Worm (Caenorhabditis elegans) whole organism, L2 larva: ENCODE measurements around the gene crh-2.

Experiments used
- F13H6.1 ChIP-seq: sonication (generic microtip); optimal IDR thresholded peaks from 2 replicates; lab custom pipeline; 2016; ENCODE audit warnings: missing genetic modification characterization, missing compliant biosample characterization
- Y55F3AM.14 ChIP-seq: fragments of 200-800 bp; sonication (Bioruptor generic); optimal IDR thresholded peaks from 2 replicates; lab custom pipeline; 2018; ENCODE audit warnings: mild to moderate bottlenecking, missing genetic modification characterization, missing compliant biosample characterization
- alr-1 ChIP-seq: fragments of 150-350 bp; optimal IDR thresholded peaks from 2 replicates; lab custom pipeline; 2014; ENCODE audit warnings: missing biosample characterization, missing genetic modification characterization
- aly-2 ChIP-seq: fragments of 150-350 bp; optimal IDR thresholded peaks from 2 replicates; lab custom pipeline; 2014; ENCODE audit warnings: missing biosample characterization, missing genetic modification characterization
- ama-1 ChIP-seq: fragments of 150-350 bp; optimal IDR thresholded peaks from 2 replicates; lab custom pipeline; 2018; ENCODE audit warnings: inconsistent platforms
- ceh-82 ChIP-seq: fragments of 150-350 bp; optimal IDR thresholded peaks from 2 replicates; lab custom pipeline; 2014; ENCODE audit warnings: missing biosample characterization, missing genetic modification characterization
- crh-2 ChIP-seq: sonication (generic microtip); optimal IDR thresholded peaks from 2 replicates; lab custom pipeline; 2017; ENCODE audit warnings: missing biosample characterization, missing genetic modification characterization
- dmd-4 ChIP-seq: sonication (generic microtip); optimal IDR thresholded peaks from 2 replicates; lab custom pipeline; 2017; ENCODE audit warnings: missing biosample characterization, missing genetic modification characterization
- egl-27 ChIP-seq: sonication (generic microtip); optimal IDR thresholded peaks from 3 replicates; lab custom pipeline; 2017; ENCODE audit warnings: missing biosample characterization, missing genetic modification reagents, missing genetic modification characterization
- elt-1 ChIP-seq: fragments of 150-350 bp; optimal IDR thresholded peaks from 2 replicates; lab custom pipeline; 2014; ENCODE audit warnings: missing biosample characterization, missing genetic modification characterization
- elt-3 ChIP-seq: sonication (generic microtip); optimal IDR thresholded peaks from 2 replicates; lab custom pipeline; 2017; ENCODE audit warnings: missing biosample characterization, missing genetic modification characterization
- fos-1 ChIP-seq: fragments of 150-350 bp; optimal IDR thresholded peaks from 2 replicates; lab custom pipeline; 2014; ENCODE audit warnings: missing biosample characterization, missing genetic modification characterization
- gmeb-1 ChIP-seq: fragments of 150-350 bp; optimal IDR thresholded peaks from 2 replicates; lab custom pipeline; 2014; ENCODE audit warnings: missing biosample characterization, missing genetic modification characterization
- lin-11 ChIP-seq: fragments of 150-350 bp; sonication (generic microtip); optimal IDR thresholded peaks from 2 replicates; lab custom pipeline; 2014; ENCODE audit warnings: missing biosample characterization, missing genetic modification characterization, inconsistent platforms, mixed read lengths
- lin-13 ChIP-seq: fragments of 150-350 bp; optimal IDR thresholded peaks from 2 replicates; lab custom pipeline; 2014; ENCODE audit warnings: missing biosample characterization, missing genetic modification reagents, missing genetic modification characterization
- lsy-2 ChIP-seq, 2 experiments: fragments of 150-350 bp in 1 of 2; sonication (generic microtip) in 1 of 2; optimal IDR thresholded peaks; 2 replicates each; lab custom pipeline; 2014 to 2017; ENCODE audit warnings: missing biosample characterization in 2 of 2, missing genetic modification characterization in 2 of 2
- mab-5 ChIP-seq: fragments of 150-350 bp; optimal IDR thresholded peaks from 2 replicates; lab custom pipeline; 2014; ENCODE audit warnings: missing biosample characterization, missing genetic modification characterization
- mdl-1 ChIP-seq, 2 experiments: fragments of 150-350 bp in 1 of 2; sonication (generic microtip) in 1 of 2; optimal IDR thresholded peaks; 2 replicates each; lab custom pipeline; 2017; ENCODE audit warnings: missing biosample characterization in 2 of 2, missing genetic modification characterization in 2 of 2
- nhr-10 ChIP-seq: sonication (generic microtip); optimal IDR thresholded peaks from 2 replicates; lab custom pipeline; 2017; ENCODE audit warnings: missing biosample characterization, missing genetic modification characterization
- nhr-11 ChIP-seq: fragments of 150-350 bp; optimal IDR thresholded peaks from 2 replicates; lab custom pipeline; 2014; ENCODE audit warnings: missing biosample characterization, missing genetic modification characterization
- nhr-12 ChIP-seq: fragments of 150-350 bp; optimal IDR thresholded peaks from 2 replicates; lab custom pipeline; 2014; ENCODE audit warnings: missing biosample characterization, missing genetic modification characterization
- nhr-21 ChIP-seq: fragments of 150-350 bp; optimal IDR thresholded peaks from 2 replicates; lab custom pipeline; 2014; ENCODE audit warnings: missing biosample characterization, missing genetic modification characterization
- nhr-23 ChIP-seq: fragments of 150-350 bp; optimal IDR thresholded peaks from 2 replicates; lab custom pipeline; 2014; ENCODE audit warnings: missing biosample characterization, missing genetic modification reagents, missing genetic modification characterization
- nhr-237 ChIP-seq: fragments of 150-350 bp; optimal IDR thresholded peaks from 2 replicates; lab custom pipeline; 2014; ENCODE audit warnings: missing biosample characterization, missing genetic modification characterization
- nhr-6 ChIP-seq: fragments of 150-350 bp; optimal IDR thresholded peaks from 2 replicates; lab custom pipeline; 2014; ENCODE audit warnings: missing biosample characterization, missing genetic modification characterization
- nhr-77 ChIP-seq: fragments of 150-350 bp; optimal IDR thresholded peaks from 2 replicates; lab custom pipeline; 2014; ENCODE audit warnings: missing biosample characterization, missing genetic modification characterization
- peb-1 ChIP-seq: fragments of 150-350 bp; optimal IDR thresholded peaks from 2 replicates; lab custom pipeline; 2014; ENCODE audit warnings: missing biosample characterization, missing genetic modification characterization
- sem-4 ChIP-seq: fragments of 150-350 bp; optimal IDR thresholded peaks from 2 replicates; lab custom pipeline; 2014; ENCODE audit warnings: missing biosample characterization, missing genetic modification reagents, missing genetic modification characterization
- skn-1 ChIP-seq: sonication (generic microtip); optimal IDR thresholded peaks from 2 replicates; lab custom pipeline; 2017; ENCODE audit warnings: missing biosample characterization, missing genetic modification characterization
- unc-39 ChIP-seq: fragments of 150-350 bp; optimal IDR thresholded peaks from 2 replicates; lab custom pipeline; 2014; ENCODE audit warnings: missing biosample characterization, missing genetic modification characterization
- unc-55 ChIP-seq: fragments of 150-350 bp; sonication (generic microtip); optimal IDR thresholded peaks from 3 replicates; lab custom pipeline; 2014; ENCODE audit warnings: missing biosample characterization, missing genetic modification reagents, missing genetic modification characterization
- unc-62 ChIP-seq: fragments of 150-350 bp; optimal IDR thresholded peaks from 2 replicates; lab custom pipeline; 2014; ENCODE audit warnings: missing biosample characterization, missing genetic modification reagents, missing genetic modification characterization
- ztf-1 ChIP-seq: fragments of 200-800 bp; sonication (Bioruptor generic); conservative IDR thresholded peaks from 2 replicates; pipeline ENCODE4 v1.3.6; 2022; ENCODE audit warnings: missing genetic modification characterization, missing compliant biosample characterization
- ztf-11 ChIP-seq: sonication (generic microtip); optimal IDR thresholded peaks from 2 replicates; lab custom pipeline; 2017; ENCODE audit warnings: missing biosample characterization, missing genetic modification characterization

crh-2 gene

DNA sequence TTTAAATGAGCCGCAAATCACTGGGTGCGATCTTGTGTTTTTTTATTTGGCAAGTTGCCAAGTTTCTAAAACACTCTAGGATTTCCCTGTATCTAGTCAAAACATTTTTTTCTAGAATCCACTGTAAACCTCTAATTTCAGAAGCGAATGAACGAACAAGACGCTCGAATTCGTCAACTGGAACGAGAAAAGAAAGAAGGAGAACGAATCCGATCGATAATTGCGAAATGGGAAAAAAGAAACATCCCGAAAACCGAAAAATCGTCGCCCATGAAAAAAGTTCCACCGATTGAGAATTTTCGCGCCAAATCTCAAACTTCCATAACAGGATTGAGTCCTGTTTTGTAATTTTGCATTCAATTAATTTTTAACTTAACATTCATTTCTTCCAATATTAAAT is 10.4 kb downstream of the crh-2 start:
- TF ChIP-seq F13H6.1 (no peak), nhr-11 (no peak)
- TF ChIP-seq, all 48 proteins: peak for 0

DNA sequence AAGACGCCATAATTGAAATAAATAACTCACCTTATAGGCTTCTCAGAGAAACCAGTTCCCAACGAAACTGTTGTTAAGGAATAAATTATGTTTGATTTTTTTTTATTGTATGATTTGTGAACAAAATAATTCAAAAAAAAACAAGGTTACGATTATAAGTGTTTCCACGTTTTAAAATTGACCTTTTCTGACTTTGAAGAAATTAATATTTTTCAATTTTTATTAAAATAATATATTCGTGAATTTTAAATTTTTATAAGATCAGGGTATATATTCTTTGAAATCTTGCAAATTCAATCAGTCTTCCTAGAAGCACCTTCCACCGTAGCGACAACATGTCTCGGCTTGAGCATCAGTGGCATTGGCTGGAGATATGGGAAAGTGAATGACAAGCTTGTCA is 13.0 kb downstream of the crh-2 start, which contains the start of gene C27D6.3:
Gene C27D6.3 (minus strand): TSS at position 101 of the 400 bp plus-strand sequence.
- no peak for TF ChIP-seq elt-3 (tag; lab: Kevin White, UChicago)
- TF ChIP-seq nhr-6 (tag; lab: Kevin White, UChicago), result no peak
- no peak for TF ChIP-seq unc-39 (tag; lab: Kevin White, UChicago)
- TF ChIP-seq ztf-1 (GFP tag; lab: Robert Waterston, UW), result no peak
- TF ChIP-seq nhr-12, result no peak
- TF ChIP-seq unc-62 (GFP tag; lab: Kevin White, UChicago), result no peak
- TF ChIP-seq sem-4 (tag; lab: Kevin White, UChicago), result no peak
- no peak for TF ChIP-seq nhr-77 (tag; lab: Kevin White, UChicago)
- no peak for TF ChIP-seq aly-2 (tag; lab: Kevin White, UChicago)
- TF ChIP-seq mab-5, result no peak
- no peak for TF ChIP-seq peb-1
- no peak for TF ChIP-seq elt-1 (tag; lab: Kevin White, UChicago)
- no peak for TF ChIP-seq lin-11 (tag; lab: Kevin White, UChicago)
- TF ChIP-seq, all 48 proteins: peak for 0

DNA sequence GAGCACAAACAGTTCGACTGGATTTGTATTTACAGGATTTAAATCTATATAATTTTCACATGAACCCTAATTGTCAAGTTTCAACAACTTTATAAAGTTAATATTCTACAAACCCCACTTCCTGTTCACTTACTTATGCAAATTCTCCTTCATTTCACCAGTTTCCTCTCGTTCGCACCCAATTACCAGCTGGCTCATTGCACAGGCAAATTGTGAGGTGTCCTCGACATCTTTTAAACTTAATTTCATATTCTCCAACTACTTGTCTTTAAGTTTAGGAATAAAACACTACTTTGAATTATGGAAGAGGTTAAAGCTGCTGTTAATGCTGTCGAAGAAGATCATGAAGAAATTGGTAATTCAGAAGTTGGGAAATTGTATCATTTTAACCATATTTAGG is 14.9 kb downstream of the crh-2 start, which contains the start of gene C27D6.1:
Gene C27D6.1 (plus strand): TSS at position 301 of the 400 bp plus-strand sequence.
- TF ChIP-seq skn-1 (tag; lab: Kevin White, UChicago) (no peak), gmeb-1 (tag; lab: Kevin White, UChicago) (no peak), peb-1 (no peak), nhr-237 (no peak), lin-13 (GFP tag; lab: Kevin White, UChicago) (no peak), elt-1 (tag; lab: Kevin White, UChicago) (no peak), aly-2 (tag; lab: Kevin White, UChicago) (no peak), mdl-1 (tag; optimal IDR thresholded peaks at IDR 0.05; lab: Kevin White, UChicago) (no peak)
- TF ChIP-seq, all 48 proteins: peak for 0

DNA sequence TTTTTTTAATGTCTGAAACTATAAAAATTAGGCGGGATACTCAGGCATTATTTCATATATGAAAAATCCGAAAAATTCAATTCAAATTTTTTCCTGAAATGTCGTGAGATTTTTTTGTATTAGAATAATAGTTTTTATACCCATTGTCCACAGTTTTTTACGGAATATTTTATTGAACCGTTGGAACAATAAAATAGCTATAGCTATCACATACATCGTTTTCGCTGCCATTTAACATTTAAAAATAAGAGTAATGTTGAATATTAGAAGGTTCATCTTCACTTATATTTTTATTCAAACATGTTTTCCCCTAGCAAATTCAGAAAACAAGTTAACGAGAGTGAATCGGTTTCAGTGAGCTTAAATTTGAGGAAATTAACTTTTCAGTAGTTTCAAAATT is 15.8 kb downstream of the crh-2 start, which contains the start of gene C27D6.15:
Gene C27D6.15 (plus strand): TSS at position 301 of the 400 bp plus-strand sequence.
- TF ChIP-seq mab-5 (no peak), aly-2 (tag; lab: Kevin White, UChicago) (no peak), lsy-2 (tag; optimal IDR thresholded peaks at IDR 0.05; lab: Kevin White, UChicago) (no peak), elt-3 (tag; lab: Kevin White, UChicago) (no peak), alr-1 (tag; lab: Kevin White, UChicago) (no peak), nhr-21 (tag; lab: Kevin White, UChicago) (no peak), unc-55 (no peak), lin-11 (tag; lab: Kevin White, UChicago) (no peak), ama-1 (lab: Kevin White, UChicago) (no peak), dmd-4 (tag; lab: Kevin White, UChicago) (no peak), fos-1 (tag; lab: Kevin White, UChicago) (no peak), peb-1 (no peak), nhr-23 (no peak), ztf-1 (GFP tag; lab: Robert Waterston, UW) (no peak), nhr-77 (tag; lab: Kevin White, UChicago) (no peak), skn-1 (tag; lab: Kevin White, UChicago) (no peak), gmeb-1 (tag; lab: Kevin White, UChicago) (no peak)

DNA sequence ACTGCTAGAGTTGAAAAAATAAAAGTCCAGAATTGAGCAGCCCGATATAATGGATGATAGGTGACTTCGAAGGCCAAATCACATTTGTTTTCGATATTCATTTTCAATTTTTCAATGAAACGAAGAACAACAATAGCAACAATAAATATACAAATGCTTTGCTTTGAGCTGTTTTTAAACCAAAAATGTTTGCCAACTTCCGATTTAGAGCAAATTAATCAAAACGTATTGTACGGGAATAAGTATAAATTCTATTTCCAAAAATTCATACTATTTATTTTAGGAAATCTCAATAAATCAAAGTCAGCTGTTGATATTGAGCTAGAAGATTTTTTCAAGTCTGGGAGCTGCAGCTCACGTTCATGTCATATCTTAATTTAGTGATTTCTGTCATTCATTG is 16.4 kb downstream of the crh-2 start, which contains the start of gene srb-1:
Gene srb-1 (minus strand): TSS at position 101 of the 400 bp plus-strand sequence.
- TF ChIP-seq Y55F3AM.14, result no peak
- TF ChIP-seq lsy-2 (tag; optimal IDR thresholded peaks at IDR 0.05; lab: Kevin White, UChicago), result no peak
- no peak for TF ChIP-seq ceh-82 (tag; lab: Kevin White, UChicago)
- TF ChIP-seq nhr-77 (tag; lab: Kevin White, UChicago), result no peak
- TF ChIP-seq nhr-23, result no peak
- TF ChIP-seq nhr-11, result no peak
- TF ChIP-seq nhr-10 (tag; lab: Kevin White, UChicago), result no peak
- no peak for TF ChIP-seq crh-2 (tag; lab: Kevin White, UChicago)
- TF ChIP-seq egl-27 (tag; lab: Kevin White, UChicago), result no peak
- TF ChIP-seq unc-55, result no peak
- TF ChIP-seq ztf-11 (tag; lab: Kevin White, UChicago), result no peak
- TF ChIP-seq, all 48 proteins: peak for 0
